Worm (Caenorhabditis elegans): ENCODE results near the gene srh-135.

DNA sequence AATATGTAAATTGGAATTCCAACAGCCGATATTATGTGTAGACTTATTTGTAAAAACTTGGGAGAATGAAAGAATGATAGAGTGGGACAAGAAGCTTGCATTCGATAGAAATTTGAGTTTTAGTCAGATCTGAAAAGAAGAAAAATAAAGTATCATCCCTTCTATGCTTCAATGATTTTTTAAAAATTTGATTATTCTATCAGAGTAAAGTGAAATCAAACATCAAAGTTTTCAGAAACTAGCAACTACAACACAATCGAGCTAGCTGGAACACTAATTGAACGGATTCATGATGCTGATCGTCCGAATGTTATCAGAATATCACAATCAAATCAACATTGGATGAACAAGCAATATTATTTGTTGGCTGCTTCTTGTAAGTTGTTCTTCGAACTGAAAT lies at the start of gene srh-135:
- TF ChIP-seq T22C8.4 (GFP tag; IDR thresholded peaks at IDR 0.05), result no peak
- TF ChIP-seq cog-1 (tag; optimal IDR thresholded peaks at IDR 0.05), result no peak
